Worm (Caenorhabditis elegans) whole organism, mixed stage, embryonic: ENCODE data around the gene algn-7.
A peak's percentile ranks its signal among the peaks of the same experiment; 100 is the strongest.

Experiments used
- M03D4.4 ChIP-seq: sonication (generic microtip); optimal IDR thresholded peaks from 2 replicates; lab custom pipeline; 2017; ENCODE audit warnings: mild to moderate bottlenecking, missing genetic modification characterization, missing compliant biosample characterization
- bed-3 ChIP-seq: fragments of 200-800 bp; sonication (Bioruptor generic); optimal IDR thresholded peaks from 3 replicates; lab custom pipeline; 2018; ENCODE audit warnings: mild to moderate bottlenecking, missing genetic modification characterization, moderate library complexity, missing compliant biosample characterization
- blmp-1 ChIP-seq: fragments of 150-350 bp; optimal IDR thresholded peaks from 2 replicates; lab custom pipeline; 2014; ENCODE audit warnings: missing biosample characterization, missing genetic modification characterization
- ceh-39 ChIP-seq: fragments of 150-350 bp; optimal IDR thresholded peaks from 2 replicates; lab custom pipeline; 2014; ENCODE audit warnings: missing biosample characterization, missing genetic modification characterization
- ceh-43 ChIP-seq: fragments of 200-800 bp; sonication (Bioruptor generic); optimal IDR thresholded peaks from 2 replicates; lab custom pipeline; 2018; ENCODE audit warnings: mild to moderate bottlenecking, missing genetic modification characterization, moderate library complexity, missing compliant biosample characterization
- ceh-83 ChIP-seq: fragments of 200-800 bp; sonication (Bioruptor generic); optimal IDR thresholded peaks from 2 replicates; lab custom pipeline; 2018; ENCODE audit warnings: mild to moderate bottlenecking, missing genetic modification characterization, missing compliant biosample characterization
- ces-1 ChIP-seq: fragments of 150-350 bp; optimal IDR thresholded peaks from 2 replicates; lab custom pipeline; 2014; ENCODE audit warnings: missing biosample characterization, missing genetic modification reagents, missing genetic modification characterization
- cnd-1 ChIP-seq: fragments of 200-800 bp; sonication (Bioruptor generic); optimal IDR thresholded peaks from 2 replicates; lab custom pipeline; 2018; ENCODE audit warnings: mild to moderate bottlenecking, missing genetic modification characterization, missing compliant biosample characterization
- drap-1 ChIP-seq: fragments of 200-800 bp; sonication (Bioruptor generic); optimal IDR thresholded peaks from 3 replicates; lab custom pipeline; 2018; ENCODE audit warnings: mild to moderate bottlenecking, missing genetic modification characterization, missing compliant biosample characterization
- elt-3 ChIP-seq: fragments of 150-350 bp; optimal IDR thresholded peaks from 2 replicates; lab custom pipeline; 2014; ENCODE audit warnings: missing biosample characterization, missing genetic modification characterization
- flh-1 ChIP-seq: fragments of 200-800 bp; sonication (Bioruptor generic); optimal IDR thresholded peaks from 2 replicates; lab custom pipeline; 2018; ENCODE audit warnings: mild to moderate bottlenecking, missing genetic modification characterization, moderate library complexity, missing compliant biosample characterization
- hlh-1 ChIP-seq: fragments of 150-350 bp; optimal IDR thresholded peaks from 2 replicates; lab custom pipeline; 2014; ENCODE audit warnings: missing biosample characterization, missing genetic modification reagents, missing genetic modification characterization
- lin-13 ChIP-seq: fragments of 150-350 bp; optimal IDR thresholded peaks from 2 replicates; lab custom pipeline; 2014; ENCODE audit warnings: missing biosample characterization, missing genetic modification characterization
- lin-32 ChIP-seq: fragments of 200-800 bp; sonication (Bioruptor generic); optimal IDR thresholded peaks from 2 replicates; lab custom pipeline; 2018; ENCODE audit warnings: mild to moderate bottlenecking, missing genetic modification characterization, missing compliant biosample characterization
- lsy-2 ChIP-seq: fragments of 150-350 bp; optimal IDR thresholded peaks from 2 replicates; lab custom pipeline; 2014; ENCODE audit warnings: missing biosample characterization, missing genetic modification characterization
- mab-5 ChIP-seq: fragments of 150-350 bp; optimal IDR thresholded peaks from 2 replicates; lab custom pipeline; 2014; ENCODE audit warnings: missing biosample characterization, missing genetic modification characterization
- nhr-12 ChIP-seq: fragments of 150-350 bp; optimal IDR thresholded peaks from 2 replicates; lab custom pipeline; 2014; ENCODE audit warnings: missing biosample characterization, missing genetic modification characterization
- nhr-2 ChIP-seq: fragments of 150-350 bp; optimal IDR thresholded peaks from 2 replicates; lab custom pipeline; 2014; ENCODE audit warnings: missing biosample characterization, missing genetic modification characterization
- nhr-237 ChIP-seq: fragments of 150-350 bp; optimal IDR thresholded peaks from 2 replicates; lab custom pipeline; 2014; ENCODE audit warnings: missing biosample characterization, missing genetic modification characterization
- nhr-28 ChIP-seq: fragments of 150-350 bp; optimal IDR thresholded peaks from 2 replicates; lab custom pipeline; 2014; ENCODE audit warnings: missing biosample characterization, missing genetic modification characterization
- nhr-76 ChIP-seq: sonication (generic microtip); optimal IDR thresholded peaks from 2 replicates; lab custom pipeline; 2017; ENCODE audit warnings: missing biosample characterization, missing genetic modification characterization
- pha-4 ChIP-seq: fragments of 150-350 bp; optimal IDR thresholded peaks from 2 replicates; lab custom pipeline; 2018; ENCODE audit warnings: missing biosample characterization, missing genetic modification reagents, missing genetic modification characterization
- snpc-4 ChIP-seq: fragments of 150-350 bp; optimal IDR thresholded peaks from 2 replicates; lab custom pipeline; 2014; ENCODE audit warnings: missing biosample characterization, missing genetic modification characterization
- tbx-8 ChIP-seq: fragments of 200-800 bp; sonication (Bioruptor generic); optimal IDR thresholded peaks from 2 replicates; lab custom pipeline; 2018; ENCODE audit warnings: mild to moderate bottlenecking, missing genetic modification characterization, moderate library complexity, missing compliant biosample characterization
- unc-120 ChIP-seq: sonication (generic microtip); optimal IDR thresholded peaks from 2 replicates; lab custom pipeline; 2017; ENCODE audit warnings: missing genetic modification characterization, missing compliant biosample characterization; ENCODE audit not compliant: poor library complexity, severe bottlenecking
- unc-62 ChIP-seq: fragments of 150-350 bp; optimal IDR thresholded peaks from 2 replicates; lab custom pipeline; 2014; ENCODE audit warnings: missing biosample characterization, missing genetic modification reagents, missing genetic modification characterization
- ztf-11 ChIP-seq: fragments of 150-350 bp; optimal IDR thresholded peaks from 2 replicates; lab custom pipeline; 2014; ENCODE audit warnings: missing biosample characterization, missing genetic modification characterization

algn-7 gene

DNA sequence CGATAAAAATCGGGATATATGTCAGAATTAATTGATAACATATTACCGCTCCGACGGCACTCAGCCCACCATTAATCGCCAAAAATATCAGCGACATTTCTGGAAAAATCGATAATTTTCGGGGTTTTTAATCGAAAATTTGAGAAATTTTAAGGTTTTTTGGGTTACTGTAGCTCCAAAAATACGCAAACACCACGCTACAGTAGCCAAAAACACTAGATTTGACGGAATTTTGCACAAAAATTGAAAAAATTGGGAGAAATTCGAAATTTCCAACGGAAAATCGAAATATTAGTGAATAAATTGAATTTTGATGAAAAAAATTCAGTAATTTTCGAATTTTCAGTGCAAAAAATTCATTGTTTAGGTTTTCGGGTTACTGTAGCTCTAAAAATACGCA lies at the start of gene algn-7:
Gene algn-7 (minus strand): TSS at position 101 of the 400 bp plus-strand sequence.
- TF ChIP-seq ceh-39 (tag; lab: Kevin White, UChicago) (no peak), nhr-12 (tag; lab: Kevin White, UChicago) (no peak), bed-3 (no peak), nhr-28 (tag; lab: Kevin White, UChicago) (no peak), ceh-43 (GFP tag; lab: Kevin White, UChicago) (no peak), hlh-1 (tag; lab: Kevin White, UChicago) (no peak), ceh-83 (no peak), lsy-2 (tag; lab: Kevin White, UChicago) (no peak), lin-32 (no peak), unc-62 (GFP tag; lab: Kevin White, UChicago) (no peak)

DNA sequence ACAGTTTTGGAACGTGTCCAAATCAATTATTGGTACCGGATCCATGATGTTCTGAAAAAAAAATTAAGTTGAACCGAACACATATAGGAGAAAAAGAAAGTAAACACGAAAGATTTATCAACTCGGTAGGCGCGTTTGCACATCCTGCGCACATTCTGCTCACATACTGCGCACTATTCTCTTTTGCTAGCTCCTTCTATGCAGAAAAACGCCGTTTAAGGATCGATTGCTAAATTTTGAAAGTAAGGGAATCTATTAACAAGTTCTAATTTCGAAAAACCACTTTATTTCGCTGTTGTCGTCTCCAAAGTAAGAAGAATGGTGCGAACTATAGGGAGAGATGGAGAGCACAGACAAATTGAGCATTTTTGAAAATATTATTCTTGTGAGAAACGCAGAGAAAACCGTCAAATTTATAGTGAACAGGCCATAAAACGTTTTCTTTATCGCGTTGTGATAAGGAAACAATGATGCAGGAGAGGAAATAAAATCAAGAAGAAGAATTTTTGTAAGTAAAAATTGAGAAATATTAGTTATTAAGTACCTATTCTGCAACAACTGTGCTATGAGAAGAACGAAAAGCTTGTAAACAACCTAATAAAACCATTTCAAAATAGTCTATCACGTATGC lies 47.8 kb upstream of the algn-7 start, which contains the start of gene Y60A3A.24:
Gene Y60A3A.24 (minus strand): TSS at position 51 of the 631 bp plus-strand sequence.
- TF ChIP-seq M03D4.4 (tag; lab: Kevin White, UChicago) (no peak), nhr-76 (tag; lab: Kevin White, UChicago) (no peak), lin-13 (tag; lab: Kevin White, UChicago) (no peak), drap-1 (no peak)

DNA sequence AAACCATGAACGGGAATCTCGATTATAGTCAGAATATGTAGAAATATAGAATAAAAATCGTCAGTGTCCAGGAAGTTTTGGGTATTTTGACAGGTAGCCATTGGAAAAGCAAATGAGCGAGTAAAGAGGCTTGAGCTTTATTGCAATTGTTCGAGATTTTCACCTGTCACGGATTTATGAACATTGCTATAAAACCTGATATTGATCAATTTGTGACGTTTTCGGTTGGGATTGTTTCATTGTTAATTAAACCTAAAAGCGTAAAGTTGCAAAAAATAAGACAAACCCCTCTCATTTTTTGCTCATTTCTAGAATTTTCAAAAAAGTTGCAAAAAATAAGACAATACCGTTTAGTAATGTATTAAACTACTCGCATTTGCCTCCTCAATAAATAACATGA lies 44.1 kb upstream of the algn-7 start, which contains the start of gene srh-183:
Gene srh-183 (minus strand): TSS at position 101 of the 400 bp plus-strand sequence.
- no peak for TF ChIP-seq nhr-28 (tag; lab: Kevin White, UChicago)

DNA sequence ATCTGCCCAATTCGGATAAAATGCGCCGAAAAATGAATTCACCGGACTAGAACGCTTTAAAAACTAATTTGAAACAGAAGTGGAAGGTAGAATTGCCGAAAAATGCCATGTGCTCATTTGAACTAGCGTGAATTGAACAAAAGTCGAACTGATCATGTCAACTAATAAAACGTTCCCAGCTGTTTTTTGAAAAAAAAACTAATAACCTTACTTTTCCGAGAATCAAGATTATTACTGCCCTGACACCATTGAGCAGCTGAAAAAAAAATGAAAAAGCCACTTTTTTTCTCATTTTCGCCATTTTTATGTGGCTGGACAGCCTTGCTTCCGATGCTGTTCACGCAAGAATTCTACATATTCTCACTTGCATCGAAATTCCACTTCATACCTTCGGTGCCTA lies 38.9 kb upstream of the algn-7 start, which contains the start of gene srh-173:
Gene srh-173 (plus strand): TSS at position 301 of the 400 bp plus-strand sequence.
- TF ChIP-seq nhr-237 (tag; lab: Kevin White, UChicago) (no peak), cnd-1 (tag; lab: Kevin White, UChicago) (no peak), ceh-83 (no peak), nhr-2 (tag; lab: Kevin White, UChicago) (no peak), drap-1 (no peak), pha-4 (no peak), blmp-1 (tag; lab: Kevin White, UChicago) (no peak), lsy-2 (tag; lab: Kevin White, UChicago) (no peak)
- TF ChIP-seq, all 35 proteins: peak for 0

DNA sequence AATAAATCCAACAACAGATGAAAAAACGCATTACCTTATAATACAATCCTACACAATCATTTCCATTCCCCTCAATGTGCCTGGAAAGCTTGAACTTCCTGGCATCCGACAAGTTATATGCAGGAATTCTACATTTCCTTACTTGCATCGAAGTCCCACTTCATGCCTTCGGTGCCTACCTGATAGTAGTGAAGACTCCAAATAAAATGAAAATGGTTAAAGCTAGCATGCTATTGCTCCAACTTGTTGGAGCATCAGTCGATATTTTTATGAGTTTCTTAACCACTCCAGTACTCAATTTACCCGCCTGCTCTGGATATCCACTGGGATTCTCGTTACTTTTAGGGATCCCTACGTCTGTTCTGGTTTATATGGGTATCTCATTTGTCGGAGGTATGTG lies 31.5 kb upstream of the algn-7 start, which contains the start of gene srh-171:
Gene srh-171 (plus strand): TSS at position 75 of the 400 bp plus-strand sequence.
- TF ChIP-seq lin-32 (no peak), ztf-11 (no peak), flh-1 (GFP tag; lab: Kevin White, UChicago) (no peak), cnd-1 (tag; lab: Kevin White, UChicago) (no peak), elt-3 (no peak), lsy-2 (tag; lab: Kevin White, UChicago) (no peak), ceh-83 (peak; percentile 19), hlh-1 (tag; lab: Kevin White, UChicago) (no peak), drap-1 (peak; percentile 20), lin-13 (tag; lab: Kevin White, UChicago) (no peak)

DNA sequence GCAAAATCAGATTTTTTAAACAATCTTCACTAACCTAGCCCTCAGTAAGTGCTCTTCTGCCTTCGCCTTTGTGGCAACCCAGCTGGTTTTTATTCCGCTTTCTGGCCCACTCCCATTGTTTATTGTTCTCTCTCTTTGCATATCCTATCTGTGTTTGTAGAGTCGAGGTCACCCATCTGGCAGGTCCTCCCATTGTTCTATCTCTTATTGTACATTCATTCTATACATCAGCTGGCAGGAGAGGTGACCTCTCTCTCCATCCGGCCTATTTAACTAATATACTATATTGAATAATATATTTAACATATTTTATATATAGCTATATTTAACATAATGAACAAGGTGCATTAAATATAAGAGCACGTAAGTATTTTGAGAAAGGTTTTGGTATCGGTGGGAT lies 27.8 kb upstream of the algn-7 start:
- TF ChIP-seq pha-4, result no peak
- TF ChIP-seq ces-1 (GFP tag; lab: Kevin White, UChicago), result peak; percentile 44
- TF ChIP-seq lin-32, result no peak
- TF ChIP-seq nhr-2 (tag; lab: Kevin White, UChicago), result no peak
- TF ChIP-seq, all 35 proteins: peak for 1

DNA sequence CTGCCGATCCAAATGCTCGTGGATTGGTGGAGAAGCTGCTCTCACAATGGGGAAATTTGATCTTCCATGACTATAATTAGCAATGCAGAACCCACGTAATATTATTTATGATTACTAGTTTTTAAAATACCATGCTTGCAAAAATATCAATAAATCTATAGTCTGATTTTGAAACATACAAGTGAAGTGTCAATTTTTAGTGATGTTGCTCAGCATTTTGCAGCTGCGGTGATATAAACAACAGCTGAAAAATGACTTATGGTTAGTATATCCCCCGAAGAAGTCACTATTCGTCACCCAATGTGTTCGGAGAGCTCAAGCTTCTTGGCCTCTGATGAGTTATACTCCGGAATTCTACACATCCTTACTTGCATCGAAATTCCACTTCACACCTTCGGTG lies 24.6 kb upstream of the algn-7 start, which contains the start of gene srh-172:
Gene srh-172 (plus strand): TSS at position 301 of the 400 bp plus-strand sequence.
- TF ChIP-seq snpc-4, result no peak
- TF ChIP-seq blmp-1 (tag; lab: Kevin White, UChicago), result no peak
- TF ChIP-seq unc-120, result no peak
- no peak for TF ChIP-seq nhr-28 (tag; lab: Kevin White, UChicago)
- TF ChIP-seq flh-1 (GFP tag; lab: Kevin White, UChicago), result no peak
- TF ChIP-seq nhr-237 (tag; lab: Kevin White, UChicago), result no peak
- no peak for TF ChIP-seq mab-5
- TF ChIP-seq tbx-8 (GFP tag; lab: Kevin White, UChicago), result no peak
